Worm (Caenorhabditis elegans) whole organism, L2 larva: ENCODE results near the gene his-61.

Source experiments
- C34F6.9 ChIP-seq: fragments of 150-350 bp; optimal IDR thresholded peaks from 2 replicates; lab custom pipeline; 2014; ENCODE audit warnings: missing biosample characterization, missing genetic modification characterization
- F13H6.1 ChIP-seq: sonication (generic microtip); optimal IDR thresholded peaks from 2 replicates; lab custom pipeline; 2016; ENCODE audit warnings: missing genetic modification characterization, missing compliant biosample characterization
- R02D3.7 ChIP-seq: fragments of 150-350 bp; optimal IDR thresholded peaks from 2 replicates; lab custom pipeline; 2014; ENCODE audit warnings: missing biosample characterization, missing genetic modification characterization
- ZK546.5 ChIP-seq: sonication (generic microtip); optimal IDR thresholded peaks from 2 replicates; lab custom pipeline; 2017; ENCODE audit warnings: missing biosample characterization, missing genetic modification characterization
- alr-1 ChIP-seq: fragments of 150-350 bp; optimal IDR thresholded peaks from 2 replicates; lab custom pipeline; 2014; ENCODE audit warnings: missing biosample characterization, missing genetic modification characterization
- ama-1 ChIP-seq: fragments of 150-350 bp; optimal IDR thresholded peaks from 2 replicates; lab custom pipeline; 2018; ENCODE audit warnings: inconsistent platforms
- blmp-1 ChIP-seq: sonication (generic microtip); optimal IDR thresholded peaks from 2 replicates; lab custom pipeline; 2017; ENCODE audit warnings: missing genetic modification characterization, mild to moderate bottlenecking, missing compliant biosample characterization, antibody characterized with exemption, moderate library complexity; ENCODE audit not compliant: insufficient read depth
- ceh-16 ChIP-seq: fragments of 150-350 bp; optimal IDR thresholded peaks from 2 replicates; lab custom pipeline; 2014; ENCODE audit warnings: missing biosample characterization, missing genetic modification characterization
- crh-2 ChIP-seq: sonication (generic microtip); optimal IDR thresholded peaks from 2 replicates; lab custom pipeline; 2017; ENCODE audit warnings: missing biosample characterization, missing genetic modification characterization
- egl-27 ChIP-seq: sonication (generic microtip); optimal IDR thresholded peaks from 3 replicates; lab custom pipeline; 2017; ENCODE audit warnings: missing biosample characterization, missing genetic modification reagents, missing genetic modification characterization
- elt-1 ChIP-seq: fragments of 150-350 bp; optimal IDR thresholded peaks from 2 replicates; lab custom pipeline; 2014; ENCODE audit warnings: missing biosample characterization, missing genetic modification characterization
- fos-1 ChIP-seq: fragments of 150-350 bp; optimal IDR thresholded peaks from 2 replicates; lab custom pipeline; 2014; ENCODE audit warnings: missing biosample characterization, missing genetic modification characterization
- gmeb-1 ChIP-seq: fragments of 150-350 bp; optimal IDR thresholded peaks from 2 replicates; lab custom pipeline; 2014; ENCODE audit warnings: missing biosample characterization, missing genetic modification characterization
- lin-13 ChIP-seq: fragments of 150-350 bp; optimal IDR thresholded peaks from 2 replicates; lab custom pipeline; 2014; ENCODE audit warnings: missing biosample characterization, missing genetic modification reagents, missing genetic modification characterization
- lin-39 ChIP-seq: fragments of 150-350 bp; optimal IDR thresholded peaks from 2 replicates; lab custom pipeline; 2014; ENCODE audit warnings: missing biosample characterization, missing genetic modification reagents, missing genetic modification characterization
- lsy-2 ChIP-seq, 2 experiments: fragments of 150-350 bp in 1 of 2; sonication (generic microtip) in 1 of 2; optimal IDR thresholded peaks; 2 replicates each; lab custom pipeline; 2014 to 2017; ENCODE audit warnings: missing biosample characterization in 2 of 2, missing genetic modification characterization in 2 of 2
- mab-5 ChIP-seq: fragments of 150-350 bp; optimal IDR thresholded peaks from 2 replicates; lab custom pipeline; 2014; ENCODE audit warnings: missing biosample characterization, missing genetic modification characterization
- mbf-1 ChIP-seq: sonication (generic microtip); optimal IDR thresholded peaks from 2 replicates; lab custom pipeline; 2017; ENCODE audit warnings: missing biosample characterization, missing genetic modification characterization
- mdl-1 ChIP-seq, 2 experiments: fragments of 150-350 bp in 1 of 2; sonication (generic microtip) in 1 of 2; optimal IDR thresholded peaks; 2 replicates each; lab custom pipeline; 2017; ENCODE audit warnings: missing biosample characterization in 2 of 2, missing genetic modification characterization in 2 of 2
- nhr-10 ChIP-seq: sonication (generic microtip); optimal IDR thresholded peaks from 2 replicates; lab custom pipeline; 2017; ENCODE audit warnings: missing biosample characterization, missing genetic modification characterization
- nhr-11 ChIP-seq: fragments of 150-350 bp; optimal IDR thresholded peaks from 2 replicates; lab custom pipeline; 2014; ENCODE audit warnings: missing biosample characterization, missing genetic modification characterization
- nhr-12 ChIP-seq: fragments of 150-350 bp; optimal IDR thresholded peaks from 2 replicates; lab custom pipeline; 2014; ENCODE audit warnings: missing biosample characterization, missing genetic modification characterization
- nhr-129 ChIP-seq: fragments of 150-350 bp; optimal IDR thresholded peaks from 2 replicates; lab custom pipeline; 2014; ENCODE audit warnings: missing biosample characterization, missing genetic modification characterization
- nhr-21 ChIP-seq: fragments of 150-350 bp; optimal IDR thresholded peaks from 2 replicates; lab custom pipeline; 2014; ENCODE audit warnings: missing biosample characterization, missing genetic modification characterization
- nhr-23 ChIP-seq: fragments of 150-350 bp; optimal IDR thresholded peaks from 2 replicates; lab custom pipeline; 2014; ENCODE audit warnings: missing biosample characterization, missing genetic modification reagents, missing genetic modification characterization
- nhr-237 ChIP-seq: fragments of 150-350 bp; optimal IDR thresholded peaks from 2 replicates; lab custom pipeline; 2014; ENCODE audit warnings: missing biosample characterization, missing genetic modification characterization
- nhr-25 ChIP-seq: fragments of 150-350 bp; sonication (generic microtip); optimal IDR thresholded peaks from 3 replicates; lab custom pipeline; 2014; ENCODE audit warnings: missing biosample characterization, missing genetic modification characterization
- nhr-77 ChIP-seq: fragments of 150-350 bp; optimal IDR thresholded peaks from 2 replicates; lab custom pipeline; 2014; ENCODE audit warnings: missing biosample characterization, missing genetic modification characterization
- peb-1 ChIP-seq: fragments of 150-350 bp; optimal IDR thresholded peaks from 2 replicates; lab custom pipeline; 2014; ENCODE audit warnings: missing biosample characterization, missing genetic modification characterization
- sem-4 ChIP-seq: fragments of 150-350 bp; optimal IDR thresholded peaks from 2 replicates; lab custom pipeline; 2014; ENCODE audit warnings: missing biosample characterization, missing genetic modification reagents, missing genetic modification characterization
- skn-1 ChIP-seq: sonication (generic microtip); optimal IDR thresholded peaks from 2 replicates; lab custom pipeline; 2017; ENCODE audit warnings: missing biosample characterization, missing genetic modification characterization
- sma-3 ChIP-seq: sonication (generic microtip); optimal IDR thresholded peaks from 2 replicates; lab custom pipeline; 2016; ENCODE audit warnings: missing genetic modification reagents, missing genetic modification characterization, missing compliant biosample characterization
- sma-9 ChIP-seq, 2 experiments: fragments of 150-350 bp in 1 of 2; sonication (generic microtip) in 1 of 2; optimal IDR thresholded peaks; 2 replicates each; lab custom pipeline; 2014 to 2016; ENCODE audit warnings: missing genetic modification characterization in 2 of 2, mild to moderate bottlenecking in 1 of 2, missing biosample characterization in 1 of 2, missing compliant biosample characterization in 1 of 2, missing genetic modification reagents in 1 of 2, moderate library complexity in 1 of 2
- unc-55 ChIP-seq: fragments of 150-350 bp; sonication (generic microtip); optimal IDR thresholded peaks from 3 replicates; lab custom pipeline; 2014; ENCODE audit warnings: missing biosample characterization, missing genetic modification reagents, missing genetic modification characterization
- zag-1 ChIP-seq: fragments of 150-350 bp; optimal IDR thresholded peaks from 2 replicates; lab custom pipeline; 2014; ENCODE audit warnings: missing biosample characterization, missing genetic modification characterization
- ztf-1 ChIP-seq: fragments of 200-800 bp; sonication (Bioruptor generic); conservative IDR thresholded peaks from 2 replicates; pipeline ENCODE4 v1.3.6; 2022; ENCODE audit warnings: missing genetic modification characterization, missing compliant biosample characterization
- ztf-11 ChIP-seq: sonication (generic microtip); optimal IDR thresholded peaks from 2 replicates; lab custom pipeline; 2017; ENCODE audit warnings: missing biosample characterization, missing genetic modification characterization
- ztf-4 ChIP-seq: fragments of 150-350 bp; optimal IDR thresholded peaks from 2 replicates; lab custom pipeline; 2014; ENCODE audit warnings: missing biosample characterization, missing genetic modification characterization

Gene his-61

ce11 chrIV:7521591-7521990 is 35.6 kb upstream of the his-61 start:
- no peak for TF ChIP-seq nhr-23 (tag; lab: Kevin White, UChicago)
- TF ChIP-seq elt-1, result no peak
- TF ChIP-seq sma-9 (GFP tag; optimal IDR thresholded peaks at IDR 0.05; lab: Kevin White, UChicago), result no peak
- no peak for TF ChIP-seq sma-9 (tag; optimal IDR thresholded peaks at IDR 0.05; lab: Kevin White, UChicago)
- TF ChIP-seq nhr-21 (tag; lab: Kevin White, UChicago), result no peak
- TF ChIP-seq nhr-12 (tag; lab: Kevin White, UChicago), result no peak
- no peak for TF ChIP-seq lin-13 (GFP tag; lab: Kevin White, UChicago)
- TF ChIP-seq, all 48 proteins: peak for 0

- TF ChIP-seq nhr-129 (tag; lab: Kevin White, UChicago) (no peak), sma-9 (GFP tag; optimal IDR thresholded peaks at IDR 0.05; lab: Kevin White, UChicago) (peak; percentile 7), sma-9 (tag; optimal IDR thresholded peaks at IDR 0.05; lab: Kevin White, UChicago) (no peak), crh-2 (peak; percentile 6), mab-5 (tag; lab: Kevin White, UChicago) (no peak), mdl-1 (tag; optimal IDR thresholded peaks at IDR 0.05; lab: Kevin White, UChicago) (no peak)
Observed at ce11 chrIV:7520841-7521240, 34.8 kb upstream of the his-61 start.

DNA sequence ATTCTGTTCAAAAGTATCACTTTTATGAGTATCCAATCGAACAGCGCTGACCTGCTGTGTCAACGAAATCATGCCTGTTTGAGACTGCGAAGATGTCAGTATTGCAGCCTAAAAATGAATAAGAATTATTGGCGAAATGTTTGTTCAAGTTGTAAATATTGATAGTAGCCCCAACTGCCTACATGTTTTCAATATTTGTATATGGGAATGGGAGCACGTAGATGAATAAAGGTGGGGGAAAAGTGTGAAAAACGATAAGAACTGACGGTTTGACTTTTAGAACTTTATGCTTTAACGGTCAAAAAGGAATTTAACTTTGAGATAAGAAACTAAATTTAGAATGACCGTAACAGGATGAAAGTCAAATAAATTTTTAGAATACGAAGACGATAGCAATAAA is 34.2 kb upstream of the his-61 start:
- TF ChIP-seq fos-1 (tag; lab: Kevin White, UChicago), result peak; percentile 58
- no peak for TF ChIP-seq mbf-1 (tag; lab: Kevin White, UChicago)

- TF ChIP-seq skn-1 (tag; lab: Kevin White, UChicago), result no peak
- TF ChIP-seq ztf-11, result no peak
- TF ChIP-seq nhr-23 (tag; lab: Kevin White, UChicago), result no peak
- no peak for TF ChIP-seq nhr-129 (tag; lab: Kevin White, UChicago)
- no peak for TF ChIP-seq nhr-237 (tag; lab: Kevin White, UChicago)
- no peak for TF ChIP-seq nhr-77
- no peak for TF ChIP-seq sma-9 (GFP tag; optimal IDR thresholded peaks at IDR 0.05; lab: Kevin White, UChicago)
- TF ChIP-seq sma-9 (tag; optimal IDR thresholded peaks at IDR 0.05; lab: Kevin White, UChicago), result no peak
- TF ChIP-seq blmp-1, result no peak
- TF ChIP-seq ceh-16 (tag; lab: Kevin White, UChicago), result no peak
- no peak for TF ChIP-seq nhr-12 (tag; lab: Kevin White, UChicago)
- no peak for TF ChIP-seq crh-2
- TF ChIP-seq nhr-10 (tag; lab: Kevin White, UChicago), result no peak
- no peak for TF ChIP-seq sma-3 (GFP tag; lab: Kevin White, UChicago)
Observed at ce11 chrIV:7516167-7516566, 30.1 kb upstream of the his-61 start, which contains the start of the genes R05G6.9 and R05G6.3. Gene R05G6.9, minus strand, starts transcription at chrIV:7516267. Gene R05G6.3, plus strand, starts transcription at chrIV:7516552.

DNA sequence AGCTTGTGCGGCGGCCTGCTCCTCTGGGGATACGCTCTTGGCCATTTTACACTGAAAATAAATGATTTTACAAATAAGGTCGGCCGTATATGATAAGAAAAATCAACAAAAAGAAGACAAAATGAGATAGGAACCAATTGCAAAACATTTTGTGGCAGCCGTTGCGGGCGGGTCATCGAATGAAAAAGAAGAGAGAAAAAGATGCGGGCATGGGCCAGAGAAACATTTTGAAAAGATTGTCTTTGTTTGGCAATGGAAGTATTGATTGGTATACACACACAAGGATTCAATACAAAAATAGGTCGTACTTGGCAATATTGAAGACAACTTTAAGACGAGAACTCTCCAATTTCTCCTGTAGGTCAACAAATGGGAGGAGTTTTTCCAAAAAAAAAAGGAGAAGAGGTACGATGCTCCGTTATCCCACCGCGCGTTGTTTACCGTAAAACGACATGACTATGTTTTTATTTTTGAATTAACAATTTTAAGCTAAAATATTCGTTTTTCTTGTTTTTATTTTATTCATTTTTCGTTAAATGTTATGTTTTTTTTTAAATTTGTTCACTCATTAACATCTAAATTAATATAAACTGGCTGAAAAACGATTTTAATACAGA is 26.7 kb upstream of the his-61 start, which contains the start of the genes plc-4 and R05G6.4:
plc-4 (minus strand) TSS at position 51 of the 617 bp plus-strand sequence.
R05G6.4 (plus strand) TSS at position 617 of the 617 bp plus-strand sequence.
- TF ChIP-seq R02D3.7 (tag; lab: Kevin White, UChicago) (peak; percentile 81), lsy-2 (tag; optimal IDR thresholded peaks at IDR 0.05; lab: Kevin White, UChicago) (peak in 1 of 2 experiments; percentile 55), C34F6.9 (tag; lab: Kevin White, UChicago) (peak; percentile 61), ama-1 (no peak), nhr-25 (tag; lab: Kevin White, UChicago) (peak; percentile 18), skn-1 (tag; lab: Kevin White, UChicago) (no peak), crh-2 (peak; percentile 39), gmeb-1 (tag; lab: Kevin White, UChicago) (peak; percentile 40), peb-1 (no peak), nhr-129 (tag; lab: Kevin White, UChicago) (peak; percentile 65), nhr-77 (no peak), F13H6.1 (peak; percentile 11), mab-5 (tag; lab: Kevin White, UChicago) (no peak), alr-1 (tag; lab: Kevin White, UChicago) (no peak), unc-55 (GFP tag; lab: Kevin White, UChicago) (peak; percentile 49)

DNA sequence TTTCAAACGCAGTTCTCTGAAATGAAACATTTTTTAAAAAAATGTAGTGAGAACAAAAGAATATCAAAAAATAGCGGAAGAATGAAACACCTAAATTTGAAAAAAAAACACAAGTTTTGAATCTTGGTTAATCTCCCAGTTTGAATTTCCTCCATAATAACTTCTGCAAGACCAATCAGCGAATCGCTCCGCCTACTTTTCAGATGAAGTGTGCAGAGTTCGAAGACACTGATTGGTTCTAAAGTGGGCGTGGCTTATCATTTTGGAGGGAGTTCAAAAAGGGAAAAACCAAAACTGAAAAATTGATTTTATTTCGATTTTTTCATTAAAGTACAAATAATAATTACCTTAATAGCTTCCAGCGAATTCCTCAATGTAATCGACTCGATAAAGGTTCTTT is 24.8 kb upstream of the his-61 start:
- TF ChIP-seq ztf-4 (tag; lab: Kevin White, UChicago) (no peak), R02D3.7 (tag; lab: Kevin White, UChicago) (no peak), ztf-1 (GFP tag; lab: Robert Waterston, UW) (no peak), egl-27 (tag; lab: Kevin White, UChicago) (no peak), nhr-77 (no peak), sem-4 (tag; lab: Kevin White, UChicago) (no peak), nhr-10 (tag; lab: Kevin White, UChicago) (no peak), ZK546.5 (tag; lab: Kevin White, UChicago) (no peak), sma-9 (GFP tag; optimal IDR thresholded peaks at IDR 0.05; lab: Kevin White, UChicago) (no peak), sma-9 (tag; optimal IDR thresholded peaks at IDR 0.05; lab: Kevin White, UChicago) (no peak), ama-1 (no peak), mdl-1 (tag; optimal IDR thresholded peaks at IDR 0.05; lab: Kevin White, UChicago) (no peak), lin-13 (GFP tag; lab: Kevin White, UChicago) (no peak), nhr-11 (tag; lab: Kevin White, UChicago) (no peak), mbf-1 (tag; lab: Kevin White, UChicago) (no peak), lsy-2 (tag; optimal IDR thresholded peaks at IDR 0.05; lab: Kevin White, UChicago) (no peak), gmeb-1 (tag; lab: Kevin White, UChicago) (no peak), crh-2 (no peak), sma-3 (GFP tag; lab: Kevin White, UChicago) (no peak), zag-1 (tag; lab: Kevin White, UChicago) (no peak), lin-39 (tag; lab: Kevin White, UChicago) (no peak)
